Fruit fly (Drosophila melanogaster): ENCODE results near the gene Hipk.
A peak's percentile ranks its signal among the peaks of the same experiment; 100 is the strongest.

The Hipk gene

dm6 chr3L:510823-511227 lies 32.0 kb upstream of the Hipk start (continued):
- TF ChIP-seq Atf6 (GFP tag; IDR thresholded peaks at IDR 0.05) (0 out of 2 replicates have a peak, but pooled peaks have one; percentile 31), Awh (GFP tag; IDR thresholded peaks at IDR 0.05) (0 out of 2 replicates have a peak, but pooled peaks have one; percentile 49), CG10209 (GFP tag; optimal IDR thresholded peaks at IDR 0.05) (no peak), CG17359 (tag; optimal IDR thresholded peaks at IDR 0.05) (peak; percentile 23), CG15514 (GFP tag; optimal IDR thresholded peaks at IDR 0.05) (peak; percentile 14), CG10431 (GFP tag; optimal IDR thresholded peaks at IDR 0.05) (no peak), zfh2 (GFP tag; optimal IDR thresholded peaks at IDR 0.05) (no peak), tx (GFP tag; optimal IDR thresholded peaks at IDR 0.05) (no peak), sd (tag; optimal IDR thresholded peaks at IDR 0.05) (peak; percentile 85), CG9727 (GFP tag; optimal IDR thresholded peaks at IDR 0.05) (no peak), ranshi (GFP tag; IDR thresholded peaks at IDR 0.05) (no peak), pum (GFP tag; optimal IDR thresholded peaks at IDR 0.05) (no peak), tll (GFP tag; optimal IDR thresholded peaks at IDR 0.05) (no peak), en (GFP tag; optimal IDR thresholded peaks at IDR 0.05) (no peak), tio (GFP tag; optimal IDR thresholded peaks at IDR 0.05) (no peak), CG10543 (GFP tag; optimal IDR thresholded peaks at IDR 0.05) (peak; percentile 65), pita (GFP tag; optimal IDR thresholded peaks at IDR 0.05) (no peak), ftz-f1 (GFP tag; optimal IDR thresholded peaks at IDR 0.05) (peak; percentile 24), eyg (GFP tag; optimal IDR thresholded peaks at IDR 0.05) (no peak), CG15601 (tag; optimal IDR thresholded peaks at IDR 0.05) (no peak), CG7987 (GFP tag; optimal IDR thresholded peaks at IDR 0.05) (no peak), Kr (GFP tag; optimal IDR thresholded peaks at IDR 0.05) (no peak), org-1 (GFP tag; optimal IDR thresholded peaks at IDR 0.05) (no peak), NC2α (GFP tag; optimal IDR thresholded peaks at IDR 0.05) (no peak), CG33557 (GFP tag; optimal IDR thresholded peaks at IDR 0.05) (no peak), sens-2 (GFP tag; IDR thresholded peaks at IDR 0.05) (no peak), Rfx (GFP tag; IDR thresholded peaks at IDR 0.05) (peak; percentile 39; the same call in 1 of the 2 replicates), odd (GFP tag; optimal IDR thresholded peaks at IDR 0.05) (peak; percentile 10), Blimp-1 (GFP tag; optimal IDR thresholded peaks at IDR 0.05) (peak; percentile 75), hth (optimal IDR thresholded peaks at IDR 0.05) (no peak), TFAM (GFP tag; optimal IDR thresholded peaks at IDR 0.05) (no peak), Med (GFP tag) (peak; percentile 67), CG32772 (GFP tag; IDR thresholded peaks at IDR 0.05) (no peak), CG18599 (GFP tag; optimal IDR thresholded peaks at IDR 0.05) (peak; percentile 30), YL-1 (GFP tag; optimal IDR thresholded peaks at IDR 0.05) (no peak), ab (GFP tag; optimal IDR thresholded peaks at IDR 0.05) (no peak), CG16813 (GFP tag; IDR thresholded peaks at IDR 0.05; ENCODE audit: partially characterized antibody) (no peak), sens (GFP tag) (peak; percentile 54), CG10274 (GFP tag; optimal IDR thresholded peaks at IDR 0.05) (no peak), pb (GFP tag; optimal IDR thresholded peaks at IDR 0.05) (no peak), CG6175 (GFP tag; IDR thresholded peaks at IDR 0.05) (peak; percentile 60; the same call in 2 of the 3 replicates), twi (tag; optimal IDR thresholded peaks at IDR 0.05) (peak; percentile 36), CG42726 (GFP tag; IDR thresholded peaks at IDR 0.05; ENCODE audit: partially characterized antibody) (no peak), luna (GFP tag; optimal IDR thresholded peaks at IDR 0.05) (no peak), Oli (tag; optimal IDR thresholded peaks at IDR 0.05) (no peak), scrt (GFP tag; optimal IDR thresholded peaks at IDR 0.05) (peak; percentile 4), CG6683 (GFP tag; optimal IDR thresholded peaks at IDR 0.05) (no peak), CkIIα-i1 (GFP tag; IDR thresholded peaks at IDR 0.05) (no peak), onecut (GFP tag; IDR thresholded peaks at IDR 0.05) (no peak), crol (GFP tag; IDR thresholded peaks at IDR 0.05) (peak; percentile 47), CG2678 (tag; optimal IDR thresholded peaks at IDR 0.05) (peak; percentile 33)

Data from whole organism, embryonic.